Worm (Caenorhabditis elegans) whole organism, young adult: ENCODE results near the gene ubc-8.

Source experiments
- B0019.2 ChIP-seq: fragments of 200-800 bp; sonication (Bioruptor generic); conservative IDR thresholded peaks from 2 replicates; pipeline ENCODE4 v1.3.6; 2022; ENCODE audit warnings: missing genetic modification reagents, missing genetic modification characterization, missing compliant biosample characterization
- C17E4.6 ChIP-seq: fragments of 200-800 bp; sonication (Bioruptor generic); IDR thresholded peaks from 2 replicates; pipeline ENCODE4 v1.3.6; 2022; ENCODE audit warnings: missing genetic modification reagents, missing genetic modification characterization, missing compliant biosample characterization
- F23B12.7 ChIP-seq: sonication (generic microtip); optimal IDR thresholded peaks from 2 replicates; lab custom pipeline; 2017; ENCODE audit warnings: missing genetic modification characterization, mild to moderate bottlenecking, missing compliant biosample characterization, antibody characterized with exemption, moderate library complexity; ENCODE audit not compliant: insufficient read depth
- F49E8.2 ChIP-seq: sonication (generic microtip); optimal IDR thresholded peaks from 3 replicates; lab custom pipeline; 2017; ENCODE audit warnings: missing genetic modification characterization, mild to moderate bottlenecking, missing compliant biosample characterization, antibody characterized with exemption, moderate library complexity; ENCODE audit not compliant: insufficient read depth
- F52B5.7 ChIP-seq: sonication (generic microtip); optimal IDR thresholded peaks from 2 replicates; lab custom pipeline; 2016; ENCODE audit warnings: mild to moderate bottlenecking, missing genetic modification characterization, missing compliant biosample characterization
- F55B11.4 ChIP-seq: sonication (generic microtip); optimal IDR thresholded peaks from 2 replicates; lab custom pipeline; 2016; ENCODE audit warnings: missing compliant biosample characterization, missing genetic modification characterization, borderline replicate concordance; ENCODE audit not compliant: insufficient read depth
- F57C9.4 ChIP-seq: sonication (generic microtip); optimal IDR thresholded peaks from 2 replicates; lab custom pipeline; 2017; ENCODE audit warnings: mild to moderate bottlenecking, missing genetic modification characterization, missing compliant biosample characterization
- K11D2.4 ChIP-seq: fragments of 200-800 bp; sonication (Bioruptor generic); IDR thresholded peaks from 2 replicates; pipeline ENCODE4 v1.3.6; 2022; ENCODE audit warnings: missing genetic modification reagents, missing genetic modification characterization, missing compliant biosample characterization
- T07F8.4 ChIP-seq: sonication (generic microtip); optimal IDR thresholded peaks from 2 replicates; lab custom pipeline; 2016; ENCODE audit warnings: mild to moderate bottlenecking, missing genetic modification characterization, moderate library complexity, missing compliant biosample characterization
- T26A5.8 ChIP-seq: sonication (generic microtip); optimal IDR thresholded peaks from 2 replicates; lab custom pipeline; 2016; ENCODE audit warnings: missing genetic modification characterization, missing compliant biosample characterization
- Y53G8AR.9 ChIP-seq: fragments of 200-800 bp; sonication (Bioruptor generic); conservative IDR thresholded peaks from 2 replicates; pipeline ENCODE4 v1.3.6; 2022; ENCODE audit warnings: missing genetic modification reagents, missing genetic modification characterization, missing compliant biosample characterization
- Y56A3A.18 ChIP-seq: fragments of 200-800 bp; sonication (Bioruptor generic); IDR thresholded peaks from 2 replicates; pipeline ENCODE4 v1.3.6; 2022; ENCODE audit warnings: missing genetic modification reagents, missing genetic modification characterization, missing compliant biosample characterization
- Y79H2A.3 ChIP-seq: fragments of 200-800 bp; sonication (Bioruptor generic); conservative IDR thresholded peaks from 2 replicates; pipeline ENCODE4 v1.3.6; 2022; ENCODE audit warnings: missing genetic modification reagents, missing genetic modification characterization, missing compliant biosample characterization
- Y95B8A.8 ChIP-seq: fragments of 200-800 bp; sonication (Bioruptor generic); IDR thresholded peaks from 2 replicates; pipeline ENCODE4 v1.3.6; 2022; ENCODE audit warnings: missing genetic modification reagents, missing genetic modification characterization, missing compliant biosample characterization
- ZK185.1 ChIP-seq: sonication (generic microtip); optimal IDR thresholded peaks from 2 replicates; lab custom pipeline; 2016; ENCODE audit warnings: mild to moderate bottlenecking, missing genetic modification characterization, missing compliant biosample characterization; ENCODE audit not compliant: poor library complexity, severe bottlenecking
- ama-1 ChIP-seq, 3 experiments: fragments of 150-350 bp in 1 of 3; sonication (generic microtip) in 2 of 3; optimal IDR thresholded peaks; 2 replicates each; lab custom pipeline; 2014 to 2018; ENCODE audit warnings: missing biosample characterization in 2 of 3, missing genetic modification characterization in 2 of 3, missing genetic modification reagents in 2 of 3
- atf-7 ChIP-seq: sonication (generic microtip); optimal IDR thresholded peaks from 2 replicates; lab custom pipeline; 2017; ENCODE audit warnings: mild to moderate bottlenecking, missing genetic modification characterization, missing compliant biosample characterization
- attf-3 ChIP-seq: fragments of 200-800 bp; sonication (Bioruptor generic); conservative IDR thresholded peaks from 2 replicates; pipeline ENCODE4 v1.3.6; 2022; ENCODE audit warnings: missing genetic modification reagents, missing genetic modification characterization, missing compliant biosample characterization
- attf-6 ChIP-seq: fragments of 200-800 bp; sonication (Bioruptor generic); IDR thresholded peaks from 2 replicates; pipeline ENCODE4 v1.3.6; 2022; ENCODE audit warnings: missing genetic modification reagents, missing genetic modification characterization, missing compliant biosample characterization
- bed-2 ChIP-seq: fragments of 200-800 bp; sonication (Bioruptor generic); IDR thresholded peaks from 2 replicates; pipeline ENCODE4 v1.3.6; 2022; ENCODE audit warnings: missing genetic modification reagents, missing genetic modification characterization, missing compliant biosample characterization
- ccch-3 ChIP-seq: fragments of 200-800 bp; sonication (Bioruptor generic); optimal IDR thresholded peaks from 2 replicates; lab custom pipeline; 2018; ENCODE audit warnings: mild to moderate bottlenecking, missing genetic modification characterization, missing compliant biosample characterization
- ceh-100 ChIP-seq: fragments of 200-800 bp; sonication (Bioruptor generic); IDR thresholded peaks from 2 replicates; pipeline ENCODE4 v1.3.6; 2022; ENCODE audit warnings: missing genetic modification reagents, missing genetic modification characterization, missing compliant biosample characterization
- ceh-27 ChIP-seq: fragments of 200-800 bp; sonication (Bioruptor generic); optimal IDR thresholded peaks from 2 replicates; lab custom pipeline; 2018; ENCODE audit warnings: mild to moderate bottlenecking, missing genetic modification characterization, moderate library complexity, missing compliant biosample characterization
- ceh-58 ChIP-seq: fragments of 200-800 bp; sonication (Bioruptor generic); IDR thresholded peaks from 2 replicates; pipeline ENCODE4 v1.3.6; 2022; ENCODE audit warnings: missing genetic modification characterization, missing compliant biosample characterization
- ceh-91 ChIP-seq: fragments of 200-800 bp; sonication (Bioruptor generic); IDR thresholded peaks from 2 replicates; pipeline ENCODE4 v1.3.6; 2022; ENCODE audit warnings: missing genetic modification reagents, missing genetic modification characterization, missing compliant biosample characterization
- chd-7 ChIP-seq: sonication (generic microtip); optimal IDR thresholded peaks from 2 replicates; lab custom pipeline; 2016; ENCODE audit warnings: mild to moderate bottlenecking, missing genetic modification characterization, moderate library complexity, missing compliant biosample characterization
- dox-1 ChIP-seq: fragments of 200-800 bp; sonication (Bioruptor generic); IDR thresholded peaks from 2 replicates; pipeline ENCODE4 v1.3.6; 2022; ENCODE audit warnings: missing genetic modification reagents, missing genetic modification characterization, missing compliant biosample characterization
- dpff-1 ChIP-seq: sonication (generic microtip); optimal IDR thresholded peaks from 2 replicates; lab custom pipeline; 2017; ENCODE audit warnings: mild to moderate bottlenecking, missing genetic modification characterization, missing compliant biosample characterization
- egrh-3 ChIP-seq: fragments of 200-800 bp; sonication (Bioruptor generic); IDR thresholded peaks from 2 replicates; pipeline ENCODE4 v1.3.6; 2022; ENCODE audit warnings: missing genetic modification reagents, missing genetic modification characterization, missing compliant biosample characterization
- ets-4 ChIP-seq: fragments of 200-800 bp; sonication (Bioruptor generic); optimal IDR thresholded peaks from 2 replicates; lab custom pipeline; 2018; ENCODE audit warnings: mild to moderate bottlenecking, missing genetic modification characterization, missing compliant biosample characterization
- fkh-3 ChIP-seq: sonication (generic microtip); optimal IDR thresholded peaks from 2 replicates; lab custom pipeline; 2016; ENCODE audit warnings: mild to moderate bottlenecking, missing genetic modification characterization, missing compliant biosample characterization
- hlh-12 ChIP-seq: sonication (generic microtip); optimal IDR thresholded peaks from 2 replicates; lab custom pipeline; 2016; ENCODE audit warnings: missing genetic modification characterization, missing compliant biosample characterization
- hsf-1 ChIP-seq: fragments of 200-800 bp; sonication (Bioruptor generic); IDR thresholded peaks from 2 replicates; pipeline ENCODE4 v1.3.6; 2022; ENCODE audit warnings: missing genetic modification reagents, missing genetic modification characterization, missing compliant biosample characterization
- lin-35 ChIP-seq, 3 experiments: fragments of 150-350 bp in 2 of 3; sonication (generic microtip) in 1 of 3; optimal IDR thresholded peaks; 2 replicates each; lab custom pipeline; 2014 to 2018; ENCODE audit warnings: missing biosample characterization in 3 of 3, missing genetic modification characterization in 3 of 3, missing genetic modification reagents in 3 of 3
- lin-54 ChIP-seq: fragments of 200-800 bp; sonication (Bioruptor generic); optimal IDR thresholded peaks from 2 replicates; lab custom pipeline; 2018; ENCODE audit warnings: mild to moderate bottlenecking, missing genetic modification characterization, missing compliant biosample characterization
- lir-1 ChIP-seq: fragments of 200-800 bp; sonication (Bioruptor generic); conservative IDR thresholded peaks from 2 replicates; pipeline ENCODE4 v1.3.6; 2022; ENCODE audit warnings: missing genetic modification reagents, missing genetic modification characterization, missing compliant biosample characterization
- lsl-1 ChIP-seq: fragments of 200-800 bp; sonication (Bioruptor generic); optimal IDR thresholded peaks from 2 replicates; lab custom pipeline; 2018; ENCODE audit warnings: mild to moderate bottlenecking, missing genetic modification characterization, moderate library complexity, missing compliant biosample characterization
- madf-8 ChIP-seq: fragments of 200-800 bp; sonication (Bioruptor generic); conservative IDR thresholded peaks from 2 replicates; pipeline ENCODE4 v1.3.6; 2022; ENCODE audit warnings: missing genetic modification reagents, missing genetic modification characterization, missing compliant biosample characterization
- mel-28 ChIP-seq: sonication (generic microtip); optimal IDR thresholded peaks from 2 replicates; lab custom pipeline; 2016; ENCODE audit warnings: borderline replicate concordance, mild to moderate bottlenecking, missing genetic modification characterization, missing compliant biosample characterization
- rpc-1 ChIP-seq, 2 experiments: fragments of 150-350 bp in 1 of 2; sonication (generic microtip) in 1 of 2; optimal IDR thresholded peaks; 2 replicates each; lab custom pipeline; 2014 to 2018; ENCODE audit warnings: missing biosample characterization in 1 of 2, missing genetic modification characterization in 1 of 2, missing genetic modification reagents in 1 of 2, missing genotype in 1 of 2
- sdz-38 ChIP-seq: sonication (generic microtip); optimal IDR thresholded peaks from 2 replicates; lab custom pipeline; 2016; ENCODE audit warnings: missing genotype, missing genetic modification characterization, missing compliant biosample characterization
- sea-2 ChIP-seq: fragments of 200-800 bp; sonication (Bioruptor generic); IDR thresholded peaks from 2 replicates; pipeline ENCODE4 v1.3.6; 2022; ENCODE audit warnings: missing genetic modification characterization, missing compliant biosample characterization
- snpc-1.3 ChIP-seq: sonication (generic microtip); optimal IDR thresholded peaks from 2 replicates; lab custom pipeline; 2017; ENCODE audit warnings: missing genetic modification characterization, mild to moderate bottlenecking, missing compliant biosample characterization, antibody characterized with exemption, moderate library complexity, missing genotype, missing genetic modification reagents; ENCODE audit not compliant: insufficient read depth
- unc-130 ChIP-seq: sonication (generic microtip); optimal IDR thresholded peaks from 2 replicates; lab custom pipeline; 2016; ENCODE audit warnings: missing genetic modification reagents, missing genetic modification characterization, missing compliant biosample characterization
- zfh-2 ChIP-seq: fragments of 200-800 bp; sonication (Bioruptor generic); conservative IDR thresholded peaks from 2 replicates; pipeline ENCODE4 v1.3.6; 2022; ENCODE audit warnings: missing genetic modification reagents, missing genetic modification characterization, missing compliant biosample characterization
- zim-3 ChIP-seq: sonication (generic microtip); optimal IDR thresholded peaks from 2 replicates; lab custom pipeline; 2017; ENCODE audit warnings: mild to moderate bottlenecking, missing genetic modification characterization, moderate library complexity, missing compliant biosample characterization
- ztf-3 ChIP-seq: fragments of 200-800 bp; sonication (Bioruptor generic); optimal IDR thresholded peaks from 2 replicates; lab custom pipeline; 2018; ENCODE audit warnings: mild to moderate bottlenecking, missing genetic modification characterization, missing compliant biosample characterization

Gene ubc-8

ce11 chrIV:2676281-2676680 is 30.8 kb downstream of the ubc-8 start, which contains the start of gene Y94H6A.3 (continued):
- TF ChIP-seq dox-1 (GFP tag; lab: Robert Waterston, UW): peak; percentile 81
- TF ChIP-seq zfh-2 (GFP tag; lab: Robert Waterston, UW): no peak
- peak; percentile 94 for TF ChIP-seq Y53G8AR.9 (GFP tag; lab: Robert Waterston, UW)
- peak; percentile 17 for TF ChIP-seq atf-7 (tag; lab: Kevin White, UChicago)
- TF ChIP-seq ZK185.1: no peak
- peak; percentile 76; the same call in 1 of the 2 replicates for TF ChIP-seq Y56A3A.18 (GFP tag; lab: Robert Waterston, UW)
- TF ChIP-seq dpff-1 (tag; lab: Kevin White, UChicago): no peak
- TF ChIP-seq attf-6 (GFP tag; lab: Robert Waterston, UW): no peak
- TF ChIP-seq rpc-1 (optimal IDR thresholded peaks at IDR 0.05; lab: Kevin White, UChicago): no peak
- TF ChIP-seq rpc-1 (tag; optimal IDR thresholded peaks at IDR 0.05; lab: Kevin White, UChicago): no peak
- TF ChIP-seq ccch-3 (GFP tag; lab: Kevin White, UChicago): no peak
- no peak for TF ChIP-seq F57C9.4
- TF ChIP-seq ceh-58 (GFP tag; lab: Robert Waterston, UW): no peak
- peak; percentile 55; the same call in 1 of the 2 replicates for TF ChIP-seq lir-1 (GFP tag; lab: Robert Waterston, UW)
- peak; percentile 66 for TF ChIP-seq lsl-1
- TF ChIP-seq lin-35 (GFP tag; optimal IDR thresholded peaks at IDR 0.05; lab: Kevin White, UChicago): peak; percentile 63 to 95 (median 80)
- no peak for TF ChIP-seq hlh-12 (tag; lab: Kevin White, UChicago)
- TF ChIP-seq fkh-3 (tag; lab: Kevin White, UChicago): no peak
- no peak for TF ChIP-seq ztf-3 (GFP tag; lab: Kevin White, UChicago)
- TF ChIP-seq egrh-3 (GFP tag; lab: Robert Waterston, UW): no peak
- TF ChIP-seq F49E8.2 (tag; lab: Kevin White, UChicago): no peak
- no peak for TF ChIP-seq F55B11.4 (tag; lab: Kevin White, UChicago)
- TF ChIP-seq lin-54 (GFP tag; lab: Kevin White, UChicago): peak; percentile 98
- peak; percentile 45 for TF ChIP-seq ceh-27
- no peak for TF ChIP-seq ets-4 (GFP tag; lab: Kevin White, UChicago)
- TF ChIP-seq zim-3 (tag; lab: Kevin White, UChicago): no peak
- no peak for TF ChIP-seq bed-2 (GFP tag; lab: Robert Waterston, UW)
- no peak for TF ChIP-seq unc-130 (GFP tag; lab: Kevin White, UChicago)
- no peak for TF ChIP-seq sdz-38 (tag; lab: Kevin White, UChicago)
- peak; percentile 23 for TF ChIP-seq F23B12.7 (tag; lab: Kevin White, UChicago)
- no peak for TF ChIP-seq Y79H2A.3 (GFP tag; lab: Robert Waterston, UW)
- no peak for TF ChIP-seq sea-2 (GFP tag; lab: Robert Waterston, UW)
- no peak for TF ChIP-seq Y95B8A.8 (GFP tag; lab: Robert Waterston, UW)
- TF ChIP-seq T26A5.8 (tag; lab: Kevin White, UChicago): no peak
- TF ChIP-seq attf-3 (GFP tag; lab: Robert Waterston, UW): peak; percentile 88
- 0 out of 2 replicates have a peak, but pooled peaks have one; percentile 37 for TF ChIP-seq ceh-91 (GFP tag; lab: Robert Waterston, UW)
- peak; percentile 64 for TF ChIP-seq ceh-100
- TF ChIP-seq ama-1 (optimal IDR thresholded peaks at IDR 0.05; lab: Kevin White, UChicago): no peak
- TF ChIP-seq ama-1 (GFP tag; optimal IDR thresholded peaks at IDR 0.05; lab: Kevin White, UChicago): no peak
- 0 out of 2 replicates have a peak, but pooled peaks have one; percentile 22 for TF ChIP-seq B0019.2 (GFP tag; lab: Robert Waterston, UW)
- TF ChIP-seq K11D2.4 (GFP tag; lab: Robert Waterston, UW): peak; percentile 86
- peak; percentile 47; the same call in 1 of the 2 replicates for TF ChIP-seq hsf-1 (GFP tag; lab: Robert Waterston, UW)
- TF ChIP-seq C17E4.6 (GFP tag; lab: Robert Waterston, UW): no peak
- no peak for TF ChIP-seq mel-28 (tag; lab: Kevin White, UChicago)
- TF ChIP-seq chd-7 (tag; lab: Kevin White, UChicago): no peak
- no peak for TF ChIP-seq T07F8.4 (tag; lab: Kevin White, UChicago)
- TF ChIP-seq madf-8: peak; percentile 36; the same call in 1 of the 2 replicates
- TF ChIP-seq snpc-1.3 (tag; lab: Kevin White, UChicago): peak; percentile 26
- no peak for TF ChIP-seq F52B5.7 (tag; lab: Kevin White, UChicago)
